ENCODE assay signal across 1 fruit fly cellular context in the genomic region with DNA sequence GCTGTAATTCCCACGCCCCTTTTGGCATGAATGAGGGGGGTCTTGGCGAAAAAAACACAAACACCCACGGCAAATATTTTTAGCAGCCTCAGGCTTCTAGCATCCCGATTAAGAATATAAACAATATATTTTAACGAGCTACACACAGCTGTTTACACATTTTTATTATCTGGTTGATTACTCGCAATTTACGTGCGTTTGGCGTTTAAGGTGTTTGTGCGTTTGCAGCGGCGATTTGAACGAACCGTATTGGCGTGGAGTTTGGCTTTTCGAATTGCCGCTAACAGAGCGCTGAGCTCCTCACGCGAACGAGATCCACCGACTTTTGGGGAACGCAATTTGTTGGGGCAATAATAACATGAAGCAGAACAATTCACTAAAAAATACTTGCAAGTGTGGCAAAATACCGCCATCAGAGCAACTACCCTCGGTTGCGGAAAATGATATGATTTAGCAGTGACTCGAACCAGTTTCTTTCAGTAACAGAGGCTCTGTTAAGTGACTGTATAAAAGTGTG.
TF ChIP-seq lines count a peak whose summit lies in the region.

A gene (minus strand): TSS at position 321 of the 517 bp plus-strand sequence.

TF ChIP-seq in whole organism, embryonic, 481 proteins besides CTCF, POLR2A, EP300 and RAD21 (continued from another document):
- no peak for TF ChIP-seq tio (GFP tag; optimal IDR thresholded peaks at IDR 0.05; lab: Kevin White, UChicago)
- peak; percentile 41 for TF ChIP-seq grn (GFP tag; optimal IDR thresholded peaks at IDR 0.05; lab: Kevin White, UChicago)
- peak in 1 of 2 experiments; percentile 49 for TF ChIP-seq insv (GFP tag; optimal IDR thresholded peaks at IDR 0.05; lab: Kevin White, UChicago)
- no peak for TF ChIP-seq Deaf1 (tag; optimal IDR thresholded peaks at IDR 0.05; lab: Kevin White, UChicago)
- TF ChIP-seq HLHmδ (GFP tag; optimal IDR thresholded peaks at IDR 0.05; lab: Kevin White, UChicago): peak; percentile 69
- TF ChIP-seq gfzf (GFP tag; optimal IDR thresholded peaks at IDR 0.05; lab: Kevin White, UChicago): peak; percentile 100
- TF ChIP-seq CG2116 (GFP tag; optimal IDR thresholded peaks at IDR 0.05; lab: Kevin White, UChicago): peak; percentile 28
- no peak for TF ChIP-seq en (GFP tag; optimal IDR thresholded peaks at IDR 0.05; lab: Kevin White, UChicago)
- TF ChIP-seq slou (GFP tag; optimal IDR thresholded peaks at IDR 0.05; lab: Kevin White, UChicago): no peak
- no peak for TF ChIP-seq sim (GFP tag; IDR thresholded peaks at IDR 0.05; lab: Robert Waterston, UW)
- no peak for TF ChIP-seq br (optimal IDR thresholded peaks at IDR 0.05; lab: Kevin White, UChicago)
- TF ChIP-seq CG3726 (GFP tag; IDR thresholded peaks at IDR 0.05; lab: Robert Waterston, UW): no peak
- peak; percentile 27 for TF ChIP-seq Sin3A (optimal IDR thresholded peaks at IDR 0.05; lab: Kevin White, UChicago)
- TF ChIP-seq p53 (GFP tag; optimal IDR thresholded peaks at IDR 0.05; lab: Kevin White, UChicago): peak; percentile 55
- no peak for TF ChIP-seq Sox100B (GFP tag; optimal IDR thresholded peaks at IDR 0.05; lab: Kevin White, UChicago)
- peak; percentile 17 for TF ChIP-seq CG4617 (GFP tag; optimal IDR thresholded peaks at IDR 0.05; lab: Kevin White, UChicago; ENCODE audit: borderline replicate concordance)
- peak; percentile 97 for TF ChIP-seq Lhr (GFP tag; optimal IDR thresholded peaks at IDR 0.05; lab: Kevin White, UChicago)
- peak; percentile 65 for TF ChIP-seq CG3847 (GFP tag; IDR thresholded peaks at IDR 0.05; lab: Robert Waterston, UW)
- TF ChIP-seq Bteb2 (GFP tag; optimal IDR thresholded peaks at IDR 0.05; lab: Kevin White, UChicago): peak; percentile 5
- no peak for TF ChIP-seq CG5953 (GFP tag; IDR thresholded peaks at IDR 0.05; lab: Robert Waterston, UW)
- 0 out of 2 replicates have a peak, but pooled peaks have one; percentile 8 for TF ChIP-seq stc (GFP tag; IDR thresholded peaks at IDR 0.05; lab: Robert Waterston, UW)
- no peak for TF ChIP-seq dysf (GFP tag; IDR thresholded peaks at IDR 0.05; lab: Robert Waterston, UW)
- TF ChIP-seq kay (GFP tag; optimal IDR thresholded peaks at IDR 0.05; lab: Kevin White, UChicago): peak; percentile 1
- peak; percentile 32 for TF ChIP-seq CG1792 (GFP tag; optimal IDR thresholded peaks at IDR 0.05; lab: Kevin White, UChicago)
- peak; percentile 56 for TF ChIP-seq unc-4 (GFP tag; IDR thresholded peaks at IDR 0.05; lab: Robert Waterston, UW; ENCODE audit: partially characterized antibody)
- peak; percentile 40 for TF ChIP-seq kah (GFP tag; optimal IDR thresholded peaks at IDR 0.05; lab: Kevin White, UChicago)
- peak; percentile 79; the same call in 2 of the 3 replicates for TF ChIP-seq Opbp (GFP tag; IDR thresholded peaks at IDR 0.05; lab: Robert Waterston, UW; ENCODE audit: partially characterized antibody)
- TF ChIP-seq Dp (GFP tag; optimal IDR thresholded peaks at IDR 0.05; lab: Kevin White, UChicago): peak; percentile 78
- no peak for TF ChIP-seq maf-S (GFP tag; optimal IDR thresholded peaks at IDR 0.05; lab: Kevin White, UChicago)
- TF ChIP-seq Six4 (GFP tag; optimal IDR thresholded peaks at IDR 0.05; lab: Kevin White, UChicago): no peak
- peak; percentile 74 for TF ChIP-seq sug (tag; optimal IDR thresholded peaks at IDR 0.05; lab: Kevin White, UChicago)
- TF ChIP-seq wdn (GFP tag; IDR thresholded peaks at IDR 0.05; lab: Robert Waterston, UW): no peak
- peak; percentile 6; the same call in 1 of the 2 replicates for TF ChIP-seq CG17328 (GFP tag; IDR thresholded peaks at IDR 0.05; lab: Robert Waterston, UW)
- no peak for TF ChIP-seq HLH54F (GFP tag; optimal IDR thresholded peaks at IDR 0.05; lab: Kevin White, UChicago)
- TF ChIP-seq HmgD (GFP tag; optimal IDR thresholded peaks at IDR 0.05; lab: Kevin White, UChicago): no peak
- TF ChIP-seq Taf1 (GFP tag; IDR thresholded peaks at IDR 0.05; lab: Robert Waterston, UW): no peak
- TF ChIP-seq Gsc (GFP tag; IDR thresholded peaks at IDR 0.05; lab: Robert Waterston, UW): no peak
- TF ChIP-seq B-H2 (GFP tag; optimal IDR thresholded peaks at IDR 0.05; lab: Kevin White, UChicago): peak; percentile 72
- peak; percentile 97 for TF ChIP-seq Myb (GFP tag; optimal IDR thresholded peaks at IDR 0.05; lab: Kevin White, UChicago)
- no peak for TF ChIP-seq pfk (GFP tag; optimal IDR thresholded peaks at IDR 0.05; lab: Kevin White, UChicago)
- peak; percentile 75 for TF ChIP-seq CG14710 (tag; optimal IDR thresholded peaks at IDR 0.05; lab: Kevin White, UChicago)
- TF ChIP-seq PHDP (tag; optimal IDR thresholded peaks at IDR 0.05; lab: Kevin White, UChicago): peak; percentile 42
- TF ChIP-seq E2f2 (GFP tag; IDR thresholded peaks at IDR 0.05; lab: Robert Waterston, UW): peak; percentile 82
- no peak; the same call in 2 of the 3 replicates for TF ChIP-seq CG11560 (tag; IDR thresholded peaks at IDR 0.05; lab: Robert Waterston, UW)
- peak; percentile 12 for TF ChIP-seq CG4424 (GFP tag; optimal IDR thresholded peaks at IDR 0.05; lab: Kevin White, UChicago)
- peak; percentile 91 for TF ChIP-seq Med (GFP tag; lab: Kevin White, UChicago)
- no peak for TF ChIP-seq Drgx (GFP tag; IDR thresholded peaks at IDR 0.05; lab: Robert Waterston, UW)
- peak; percentile 13 for TF ChIP-seq twi (tag; optimal IDR thresholded peaks at IDR 0.05; lab: Kevin White, UChicago)
- TF ChIP-seq gsb (GFP tag; IDR thresholded peaks at IDR 0.05; lab: Robert Waterston, UW): no peak
TF ChIP-seq in whole organism, embryonic: peak in this region for 216.
